Fruit fly (Drosophila melanogaster) whole organism, embryonic: ENCODE data around the gene jhamt.

Experiments used
- Abd-B ChIP-seq: fragments of 200-800 bp; sonication (Bioruptor generic); optimal IDR thresholded peaks from 2 replicates; lab custom pipeline; 2018; ENCODE audit warnings: missing biosample characterization, mild to moderate bottlenecking, missing genetic modification characterization, moderate library complexity
- Ada2b ChIP-seq: fragments of 200-800 bp; sonication (Bioruptor generic); IDR thresholded peaks from 2 replicates; pipeline ENCODE4 v1.3.6; 2022; ENCODE audit warnings: missing biosample characterization, missing genetic modification characterization
- B-H1 ChIP-seq: fragments of 200-800 bp; sonication (Bioruptor generic); IDR thresholded peaks from 3 replicates; pipeline ENCODE4 v1.3.6; 2022; ENCODE audit warnings: missing biosample characterization, missing genetic modification characterization
- CG10959 ChIP-seq: fragments of 200-800 bp; sonication (Bioruptor generic); IDR thresholded peaks from 2 replicates; pipeline ENCODE4 v1.3.6; 2022; ENCODE audit warnings: missing biosample characterization, missing genetic modification characterization
- CG13424 ChIP-seq: fragments of 200-800 bp; sonication (Bioruptor generic); optimal IDR thresholded peaks from 2 replicates; lab custom pipeline; 2019; ENCODE audit warnings: missing biosample characterization, mild to moderate bottlenecking, missing genetic modification characterization, moderate library complexity
- CG15269 ChIP-seq: fragments of 200-800 bp; sonication (Bioruptor generic); optimal IDR thresholded peaks from 2 replicates; lab custom pipeline; 2018; ENCODE audit warnings: missing biosample characterization, mild to moderate bottlenecking, missing genetic modification characterization, moderate library complexity
- CG17612 ChIP-seq: fragments of 200-800 bp; sonication (Bioruptor generic); IDR thresholded peaks from 2 replicates; pipeline ENCODE4 v1.3.6; 2022; ENCODE audit warnings: missing biosample characterization, missing genetic modification characterization
- CG17912 ChIP-seq: fragments of 200-800 bp; sonication (Bioruptor generic); optimal IDR thresholded peaks from 2 replicates; lab custom pipeline; 2018; ENCODE audit warnings: missing biosample characterization, mild to moderate bottlenecking, missing genetic modification characterization
- CG2712 ChIP-seq: fragments of 200-800 bp; optimal IDR thresholded peaks from 3 replicates; lab custom pipeline; 2019; ENCODE audit warnings: missing biosample characterization, mild to moderate bottlenecking, missing genetic modification characterization, moderate library complexity
- CG3065 ChIP-seq: fragments of 200-800 bp; sonication (Bioruptor generic); optimal IDR thresholded peaks from 2 replicates; lab custom pipeline; 2016; ENCODE audit warnings: missing biosample characterization, missing genetic modification characterization
- CG31365 ChIP-seq: fragments of 200-800 bp; sonication (Bioruptor generic); optimal IDR thresholded peaks from 2 replicates; lab custom pipeline; 2018; ENCODE audit warnings: missing biosample characterization, mild to moderate bottlenecking, missing genetic modification characterization
- CG3407 ChIP-seq: fragments of 200-800 bp; sonication (Bioruptor generic); optimal IDR thresholded peaks from 2 replicates; lab custom pipeline; 2018; ENCODE audit warnings: missing biosample characterization, mild to moderate bottlenecking, missing genetic modification characterization
- CG4404 ChIP-seq: fragments of 200-800 bp; sonication (Bioruptor generic); IDR thresholded peaks from 2 replicates; pipeline ENCODE4 v1.3.6; 2022; ENCODE audit warnings: missing biosample characterization, missing genetic modification characterization
- CG8290 ChIP-seq, 3 experiments: fragments of 200-800 bp; sonication (Bioruptor generic); optimal IDR thresholded peaks; 2 replicates each; lab custom pipeline; 2016 to 2019; ENCODE audit warnings: missing biosample characterization in 3 of 3, missing genetic modification characterization in 3 of 3, mild to moderate bottlenecking in 2 of 3, moderate library complexity in 1 of 3
- Chrac-16 ChIP-seq: fragments of 200-800 bp; sonication (Bioruptor generic); optimal IDR thresholded peaks from 3 replicates; lab custom pipeline; 2016; ENCODE audit warnings: missing biosample characterization, missing genetic modification characterization
- D ChIP-seq, 2 experiments: fragments of 200-800 bp in 1 of 2; fragments of >200 bp in 1 of 2; sonication (Bioruptor generic) in 1 of 2; optimal IDR thresholded peaks; 2 replicates in 1 of 2; 3 replicates in 1 of 2; lab custom pipeline; 2017; ENCODE audit warnings: mild to moderate bottlenecking in 1 of 2, missing biosample characterization in 1 of 2, missing genetic modification characterization in 1 of 2, missing genetic modification reagents in 1 of 2
- Deaf1 ChIP-seq: fragments of 200-800 bp; optimal IDR thresholded peaks from 3 replicates; lab custom pipeline; 2019; ENCODE audit warnings: missing biosample characterization, mild to moderate bottlenecking, missing genetic modification characterization, moderate library complexity
- Dll ChIP-seq: fragments of 200-800 bp; sonication (Bioruptor generic); IDR thresholded peaks from 4 replicates; pipeline ENCODE4 v1.3.6; 2022; ENCODE audit warnings: missing biosample characterization, missing genetic modification characterization; ENCODE audit not compliant: partially characterized antibody
- Ets97D ChIP-seq: fragments of 200-800 bp; sonication (Bioruptor generic); optimal IDR thresholded peaks from 3 replicates; lab custom pipeline; 2016; ENCODE audit warnings: missing biosample characterization, missing genetic modification characterization
- Hr3 ChIP-seq: fragments of 200-800 bp; sonication (Bioruptor generic); optimal IDR thresholded peaks from 3 replicates; lab custom pipeline; 2016; ENCODE audit warnings: missing biosample characterization, missing genetic modification characterization
- Hr39 ChIP-seq: fragments of >200 bp; optimal IDR thresholded peaks from 2 replicates; lab custom pipeline; 2017
- MBD-R2 ChIP-seq: fragments of 200-800 bp; sonication (Bioruptor generic); IDR thresholded peaks from 2 replicates; pipeline ENCODE4 v1.3.6; 2022; ENCODE audit warnings: missing biosample characterization, missing genetic modification characterization
- Mes4 ChIP-seq: fragments of 200-800 bp; sonication (Bioruptor generic); optimal IDR thresholded peaks from 2 replicates; lab custom pipeline; 2016; ENCODE audit warnings: missing biosample characterization, missing genetic modification characterization
- Optix ChIP-seq: fragments of 200-800 bp; sonication (Bioruptor generic); IDR thresholded peaks from 3 replicates; pipeline ENCODE4 v1.3.6; 2022; ENCODE audit warnings: missing biosample characterization, missing genetic modification characterization
- PHDP ChIP-seq: fragments of 200-800 bp; sonication (Bioruptor generic); optimal IDR thresholded peaks from 3 replicates; lab custom pipeline; 2018; ENCODE audit warnings: missing biosample characterization, mild to moderate bottlenecking, missing genetic modification characterization, moderate library complexity
- Sox102F ChIP-seq: fragments of 200-800 bp; sonication (Bioruptor generic); optimal IDR thresholded peaks from 2 replicates; lab custom pipeline; 2018; ENCODE audit warnings: missing biosample characterization, mild to moderate bottlenecking, missing genetic modification characterization, moderate library complexity
- Sry-β ChIP-seq: fragments of 200-800 bp; sonication (Bioruptor generic); optimal IDR thresholded peaks from 2 replicates; lab custom pipeline; 2018; ENCODE audit warnings: missing biosample characterization, mild to moderate bottlenecking, missing genetic modification characterization, moderate library complexity
- Xrp1 ChIP-seq: fragments of 200-800 bp; sonication (Bioruptor generic); IDR thresholded peaks from 2 replicates; pipeline ENCODE4 v1.3.6; 2022; ENCODE audit warnings: missing biosample characterization, missing genetic modification characterization
- YL-1 ChIP-seq: fragments of 200-800 bp; sonication (Bioruptor generic); optimal IDR thresholded peaks from 3 replicates; lab custom pipeline; 2017; ENCODE audit warnings: missing biosample characterization, mild to moderate bottlenecking, missing genetic modification characterization
- al ChIP-seq: fragments of 200-800 bp; sonication (Bioruptor generic); IDR thresholded peaks from 2 replicates; pipeline ENCODE4 v1.3.6; 2022; ENCODE audit warnings: missing biosample characterization, missing genetic modification characterization
- ara ChIP-seq: fragments of 200-800 bp; sonication (Bioruptor generic); IDR thresholded peaks from 2 replicates; pipeline ENCODE4 v1.3.6; 2022; ENCODE audit warnings: missing biosample characterization, missing genetic modification characterization
- bcd ChIP-seq: fragments of 200-800 bp; sonication (Bioruptor generic); optimal IDR thresholded peaks from 2 replicates; lab custom pipeline; 2017; ENCODE audit warnings: missing biosample characterization, mild to moderate bottlenecking, missing genetic modification characterization
- caup ChIP-seq: fragments of 200-800 bp; sonication (Bioruptor generic); optimal IDR thresholded peaks from 3 replicates; lab custom pipeline; 2017; ENCODE audit warnings: missing biosample characterization, mild to moderate bottlenecking, missing genetic modification characterization, moderate library complexity; ENCODE audit not compliant: severe bottlenecking
- crol ChIP-seq: fragments of 200-800 bp; sonication (Bioruptor generic); IDR thresholded peaks from 2 replicates; pipeline ENCODE4 v1.3.6; 2022; ENCODE audit warnings: missing biosample characterization, missing genetic modification characterization
- ems ChIP-seq: fragments of 200-800 bp; sonication (Bioruptor generic); optimal IDR thresholded peaks from 3 replicates; lab custom pipeline; 2016; ENCODE audit warnings: missing biosample characterization, missing genetic modification characterization
- fru ChIP-seq: fragments of >200 bp; optimal IDR thresholded peaks from 2 replicates; lab custom pipeline; 2017
- gem ChIP-seq: fragments of 200-800 bp; sonication (Bioruptor generic); optimal IDR thresholded peaks from 2 replicates; lab custom pipeline; 2019; ENCODE audit warnings: missing biosample characterization, mild to moderate bottlenecking, missing genetic modification characterization, moderate library complexity
- hth ChIP-seq: fragments of >200 bp; optimal IDR thresholded peaks from 2 replicates; lab custom pipeline; 2017; ENCODE audit warnings: inconsistent platforms
- kni ChIP-seq: fragments of 200-800 bp; sonication (Bioruptor generic); optimal IDR thresholded peaks from 3 replicates; lab custom pipeline; 2017; ENCODE audit warnings: mild to moderate bottlenecking, missing biosample characterization, missing genetic modification reagents, missing genetic modification characterization
- pnt ChIP-seq: fragments of 200-800 bp; sonication (Bioruptor generic); optimal IDR thresholded peaks from 3 replicates; lab custom pipeline; 2016; ENCODE audit warnings: missing biosample characterization, missing genetic modification characterization
- psq ChIP-seq: fragments of 200-800 bp; sonication (Bioruptor generic); optimal IDR thresholded peaks from 2 replicates; lab custom pipeline; 2017; ENCODE audit warnings: missing biosample characterization, missing genetic modification characterization
- pum ChIP-seq: fragments of 200-800 bp; sonication (Bioruptor generic); optimal IDR thresholded peaks from 2 replicates; lab custom pipeline; 2016; ENCODE audit warnings: missing biosample characterization, missing genetic modification characterization
- row ChIP-seq: fragments of 200-800 bp; sonication (Bioruptor generic); IDR thresholded peaks from 3 replicates; pipeline ENCODE4 v1.3.6; 2022; ENCODE audit warnings: missing biosample characterization, missing genetic modification characterization
- schlank ChIP-seq: fragments of 200-800 bp; sonication (Bioruptor generic); optimal IDR thresholded peaks from 2 replicates; lab custom pipeline; 2018; ENCODE audit warnings: missing biosample characterization, mild to moderate bottlenecking, missing genetic modification characterization
- shn ChIP-seq: fragments of 200-800 bp; sonication (Bioruptor generic); optimal IDR thresholded peaks from 3 replicates; lab custom pipeline; 2016; ENCODE audit warnings: missing biosample characterization, missing genetic modification characterization
- sisA ChIP-seq: fragments of 200-800 bp; sonication (Bioruptor generic); IDR thresholded peaks from 2 replicates; pipeline ENCODE4 v1.3.6; 2022; ENCODE audit warnings: missing biosample characterization, missing genetic modification characterization
- toy ChIP-seq: fragments of 200-800 bp; sonication (Bioruptor generic); IDR thresholded peaks from 2 replicates; pipeline ENCODE4 v1.3.6; 2022; ENCODE audit warnings: missing biosample characterization, missing genetic modification characterization
- ttk ChIP-seq: fragments of 200-800 bp; sonication (Bioruptor generic); IDR thresholded peaks from 2 replicates; pipeline ENCODE4 v2.1.2; 2022; ENCODE audit warnings: missing biosample characterization, missing genetic modification characterization
- tx ChIP-seq: fragments of 200-800 bp; sonication (Bioruptor generic); optimal IDR thresholded peaks from 2 replicates; lab custom pipeline; 2016; ENCODE audit warnings: missing biosample characterization, missing genetic modification characterization
- unpg ChIP-seq: fragments of 200-800 bp; sonication (Bioruptor generic); optimal IDR thresholded peaks from 3 replicates; lab custom pipeline; 2018; ENCODE audit warnings: missing biosample characterization, mild to moderate bottlenecking, missing genetic modification characterization, moderate library complexity

Gene jhamt

DNA sequence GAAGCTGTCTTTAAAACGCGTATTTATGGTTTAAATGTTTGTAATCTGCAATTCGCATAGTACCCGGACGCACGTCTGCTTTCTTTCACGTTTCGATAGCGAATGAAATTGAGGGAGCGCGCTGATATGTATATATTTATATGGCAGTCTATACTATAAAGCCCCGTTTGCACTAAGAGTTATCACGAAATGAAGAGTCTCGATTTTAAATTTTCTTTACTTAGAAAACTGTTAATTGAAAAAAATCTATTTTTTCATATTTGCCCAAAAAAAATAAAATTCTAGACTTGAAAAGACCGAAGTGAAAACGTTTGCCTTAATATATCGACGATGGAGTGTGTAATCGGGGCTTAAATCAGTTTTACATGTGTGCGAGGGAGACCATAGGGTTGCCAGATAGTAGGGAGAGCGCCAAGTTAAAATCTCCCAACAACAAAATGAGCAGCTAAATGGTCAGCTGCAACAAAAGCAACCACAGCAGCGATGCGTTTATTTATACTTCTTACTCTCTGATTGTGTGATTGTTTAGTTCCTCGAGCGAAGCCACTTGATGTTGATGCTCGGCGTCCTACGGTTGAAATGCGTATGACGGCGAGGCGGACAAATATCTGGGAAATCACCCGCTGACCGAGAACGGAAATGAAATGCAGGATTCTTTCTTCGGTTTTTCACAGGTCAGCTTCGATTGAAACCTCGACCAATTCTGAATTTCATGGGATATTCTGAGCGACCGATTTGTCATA lies 40.0 kb upstream of the jhamt start, which contains the start of gene cact (continued):
- TF ChIP-seq psq (GFP tag; lab: Kevin White, UChicago) (peak; percentile 72), Deaf1 (peak; percentile 73), Hr39 (no peak), crol (GFP tag; lab: Robert Waterston, UW) (no peak; the same call in none of the 2 replicates), CG3065 (GFP tag; lab: Kevin White, UChicago) (peak; percentile 83), ems (peak; percentile 90), Mes4 (GFP tag; lab: Kevin White, UChicago) (peak; percentile 89), CG10959 (GFP tag; lab: Robert Waterston, UW) (peak; percentile 83), D (optimal IDR thresholded peaks at IDR 0.05; lab: Kevin White, UChicago) (no peak), D (GFP tag; optimal IDR thresholded peaks at IDR 0.05; lab: Kevin White, UChicago) (peak; percentile 81), unpg (GFP tag; lab: Kevin White, UChicago) (peak; percentile 95), schlank (tag; lab: Kevin White, UChicago) (peak; percentile 80), sisA (GFP tag; lab: Robert Waterston, UW) (peak; percentile 88), bcd (GFP tag; lab: Kevin White, UChicago) (peak; percentile 92), CG15269 (peak; percentile 89), Xrp1 (GFP tag; lab: Robert Waterston, UW) (peak; percentile 95), gem (tag; lab: Kevin White, UChicago) (peak; percentile 97), Hr3 (peak; percentile 92), Ets97D (GFP tag; lab: Kevin White, UChicago) (peak; percentile 91), fru (no peak), pum (GFP tag; lab: Kevin White, UChicago) (peak; percentile 96), kni (GFP tag; lab: Kevin White, UChicago) (peak; percentile 45), CG17912 (GFP tag; lab: Kevin White, UChicago) (peak; percentile 66), Sox102F (peak; percentile 95), CG13424 (tag; lab: Kevin White, UChicago) (peak; percentile 92), ara (peak; percentile 79), al (GFP tag; lab: Robert Waterston, UW) (peak; percentile 85), row (GFP tag; lab: Robert Waterston, UW) (peak; percentile 98), tx (peak; percentile 95), CG8290 (GFP tag; optimal IDR thresholded peaks at IDR 0.05; lab: Kevin White, UChicago) (peak; percentile 79), CG8290 (tag; optimal IDR thresholded peaks at IDR 0.05; lab: Kevin White, UChicago) (peak; percentile 27 to 54), B-H1 (GFP tag; lab: Robert Waterston, UW) (peak; percentile 80), ttk (peak; percentile 87), Dll (peak; percentile 66), CG31365 (tag; lab: Kevin White, UChicago) (peak; percentile 16), CG17612 (GFP tag; lab: Robert Waterston, UW) (peak; percentile 58; the same call in 1 of the 2 replicates), Chrac-16 (GFP tag; lab: Kevin White, UChicago) (peak; percentile 96), CG4404 (GFP tag; lab: Robert Waterston, UW) (peak; percentile 80), CG2712 (peak; percentile 95), shn (GFP tag; lab: Kevin White, UChicago) (peak; percentile 91), PHDP (tag; lab: Kevin White, UChicago) (peak; percentile 95), hth (lab: Kevin White, UChicago) (no peak), CG3407 (GFP tag; lab: Kevin White, UChicago) (peak; percentile 79), caup (GFP tag; lab: Kevin White, UChicago) (peak; percentile 89), YL-1 (peak; percentile 70), Ada2b (GFP tag; lab: Robert Waterston, UW) (peak; percentile 87), MBD-R2 (GFP tag; lab: Robert Waterston, UW) (peak; percentile 72), Sry-β (GFP tag; lab: Kevin White, UChicago) (peak; percentile 47), Abd-B (GFP tag; lab: Kevin White, UChicago) (peak; percentile 91), toy (GFP tag; lab: Robert Waterston, UW) (no peak), Optix (GFP tag; lab: Robert Waterston, UW) (peak; percentile 83; the same call in 2 of the 3 replicates), pnt (GFP tag; lab: Kevin White, UChicago) (peak; percentile 93)
